Worm (Caenorhabditis elegans) whole organism, young adult: ENCODE results near the gene eelo-2.
"Not testable (repeated sequence)": the region's sequence is repeated elsewhere in the genome, so short reads cannot be mapped to it uniquely, and the experiment has no call there.

Source experiments
- D2030.7 ChIP-seq: fragments of 200-800 bp; sonication (Bioruptor generic); IDR thresholded peaks from 2 replicates; pipeline ENCODE4 v1.3.6; 2022; ENCODE audit warnings: missing genetic modification reagents, missing genetic modification characterization, missing compliant biosample characterization
- F33H1.4 ChIP-seq: fragments of 200-800 bp; sonication (Bioruptor generic); IDR thresholded peaks from 2 replicates; pipeline ENCODE4 v1.3.6; 2022; ENCODE audit warnings: missing genetic modification reagents, missing genetic modification characterization, missing compliant biosample characterization
- K12H6.12 ChIP-seq: fragments of 200-800 bp; sonication (Bioruptor generic); optimal IDR thresholded peaks from 2 replicates; lab custom pipeline; 2018; ENCODE audit warnings: mild to moderate bottlenecking, missing genetic modification characterization, missing compliant biosample characterization
- atf-7 ChIP-seq: sonication (generic microtip); optimal IDR thresholded peaks from 2 replicates; lab custom pipeline; 2017; ENCODE audit warnings: mild to moderate bottlenecking, missing genetic modification characterization, missing compliant biosample characterization
- athp-1 ChIP-seq: sonication (generic microtip); optimal IDR thresholded peaks from 2 replicates; lab custom pipeline; 2017; ENCODE audit warnings: mild to moderate bottlenecking, missing genetic modification characterization, missing compliant biosample characterization
- attf-3 ChIP-seq: fragments of 200-800 bp; sonication (Bioruptor generic); conservative IDR thresholded peaks from 2 replicates; pipeline ENCODE4 v1.3.6; 2022; ENCODE audit warnings: missing genetic modification reagents, missing genetic modification characterization, missing compliant biosample characterization
- attf-6 ChIP-seq: fragments of 200-800 bp; sonication (Bioruptor generic); IDR thresholded peaks from 2 replicates; pipeline ENCODE4 v1.3.6; 2022; ENCODE audit warnings: missing genetic modification reagents, missing genetic modification characterization, missing compliant biosample characterization
- cebp-1 ChIP-seq, 2 experiments: fragments of 200-800 bp in 1 of 2; sonication (Bioruptor generic) in 1 of 2; sonication (generic microtip) in 1 of 2; IDR thresholded peaks in 1 of 2; optimal IDR thresholded peaks in 1 of 2; 2 replicates each; pipeline versions ENCODE4 v1.3.6 to Lab custom; 2017 to 2022; ENCODE audit warnings: missing compliant biosample characterization in 2 of 2, missing genetic modification characterization in 2 of 2, mild to moderate bottlenecking in 1 of 2, missing genetic modification reagents in 1 of 2, moderate library complexity in 1 of 2
- ceh-100 ChIP-seq: fragments of 200-800 bp; sonication (Bioruptor generic); IDR thresholded peaks from 2 replicates; pipeline ENCODE4 v1.3.6; 2022; ENCODE audit warnings: missing genetic modification reagents, missing genetic modification characterization, missing compliant biosample characterization
- dox-1 ChIP-seq: fragments of 200-800 bp; sonication (Bioruptor generic); IDR thresholded peaks from 2 replicates; pipeline ENCODE4 v1.3.6; 2022; ENCODE audit warnings: missing genetic modification reagents, missing genetic modification characterization, missing compliant biosample characterization
- fkh-3 ChIP-seq: sonication (generic microtip); optimal IDR thresholded peaks from 2 replicates; lab custom pipeline; 2016; ENCODE audit warnings: mild to moderate bottlenecking, missing genetic modification characterization, missing compliant biosample characterization
- hmg-1.2 ChIP-seq: fragments of 200-800 bp; sonication (Bioruptor generic); IDR thresholded peaks from 2 replicates; pipeline ENCODE4 v1.3.6; 2022; ENCODE audit warnings: missing genetic modification reagents, missing genetic modification characterization, missing compliant biosample characterization
- hsf-1 ChIP-seq: fragments of 200-800 bp; sonication (Bioruptor generic); IDR thresholded peaks from 2 replicates; pipeline ENCODE4 v1.3.6; 2022; ENCODE audit warnings: missing genetic modification reagents, missing genetic modification characterization, missing compliant biosample characterization
- lin-35 ChIP-seq, 3 experiments: fragments of 150-350 bp in 2 of 3; sonication (generic microtip) in 1 of 3; optimal IDR thresholded peaks; 2 replicates each; lab custom pipeline; 2014 to 2018; ENCODE audit warnings: missing biosample characterization in 3 of 3, missing genetic modification characterization in 3 of 3, missing genetic modification reagents in 3 of 3
- lin-40 ChIP-seq: sonication (generic microtip); optimal IDR thresholded peaks from 2 replicates; lab custom pipeline; 2016; ENCODE audit warnings: missing genetic modification characterization, mild to moderate bottlenecking, missing compliant biosample characterization, missing genotype, missing genetic modification reagents
- madf-3 ChIP-seq: fragments of 200-800 bp; sonication (Bioruptor generic); IDR thresholded peaks from 2 replicates; pipeline ENCODE4 v1.3.6; 2022; ENCODE audit warnings: missing genetic modification reagents, missing genetic modification characterization, missing compliant biosample characterization
- madf-6 ChIP-seq: fragments of 200-800 bp; sonication (Bioruptor generic); IDR thresholded peaks from 2 replicates; pipeline ENCODE4 v1.3.6; 2022; ENCODE audit warnings: missing genetic modification reagents, missing genetic modification characterization, missing compliant biosample characterization
- nfyb-1 ChIP-seq: fragments of 200-800 bp; sonication (Bioruptor generic); IDR thresholded peaks from 2 replicates; pipeline ENCODE4 v1.3.6; 2022; ENCODE audit warnings: missing genetic modification reagents, missing genetic modification characterization, missing compliant biosample characterization
- nhr-80 ChIP-seq: sonication (generic microtip); optimal IDR thresholded peaks from 2 replicates; lab custom pipeline; 2016; ENCODE audit warnings: missing genetic modification characterization, missing compliant biosample characterization
- snpc-1.3 ChIP-seq: sonication (generic microtip); optimal IDR thresholded peaks from 2 replicates; lab custom pipeline; 2017; ENCODE audit warnings: missing genetic modification characterization, mild to moderate bottlenecking, missing compliant biosample characterization, antibody characterized with exemption, moderate library complexity, missing genotype, missing genetic modification reagents; ENCODE audit not compliant: insufficient read depth
- snpc-3.4 ChIP-seq: sonication (generic microtip); optimal IDR thresholded peaks from 2 replicates; lab custom pipeline; 2017; ENCODE audit warnings: missing genetic modification characterization, mild to moderate bottlenecking, missing compliant biosample characterization, antibody characterized with exemption, moderate library complexity, missing genotype, missing genetic modification reagents
- snpc-4 ChIP-seq, 5 experiments: fragments of 150-350 bp in 1 of 5; sonication (generic microtip) in 4 of 5; optimal IDR thresholded peaks; 2 replicates each; lab custom pipeline; 2014 to 2018; ENCODE audit warnings: missing genetic modification characterization in 5 of 5, missing biosample characterization in 3 of 5, antibody characterized with exemption in 2 of 5, mild to moderate bottlenecking in 2 of 5, missing compliant biosample characterization in 2 of 5, missing genotype in 2 of 5, moderate library complexity in 2 of 5, missing genetic modification reagents in 1 of 5
- somi-1 ChIP-seq: fragments of 200-800 bp; sonication (Bioruptor generic); optimal IDR thresholded peaks from 2 replicates; lab custom pipeline; 2018; ENCODE audit warnings: mild to moderate bottlenecking, missing genetic modification characterization, missing compliant biosample characterization
- xnd-1 ChIP-seq: sonication (generic microtip); optimal IDR thresholded peaks from 2 replicates; lab custom pipeline; 2016; ENCODE audit warnings: missing genotype, missing genetic modification reagents, missing genetic modification characterization, missing compliant biosample characterization

The eelo-2 gene

DNA sequence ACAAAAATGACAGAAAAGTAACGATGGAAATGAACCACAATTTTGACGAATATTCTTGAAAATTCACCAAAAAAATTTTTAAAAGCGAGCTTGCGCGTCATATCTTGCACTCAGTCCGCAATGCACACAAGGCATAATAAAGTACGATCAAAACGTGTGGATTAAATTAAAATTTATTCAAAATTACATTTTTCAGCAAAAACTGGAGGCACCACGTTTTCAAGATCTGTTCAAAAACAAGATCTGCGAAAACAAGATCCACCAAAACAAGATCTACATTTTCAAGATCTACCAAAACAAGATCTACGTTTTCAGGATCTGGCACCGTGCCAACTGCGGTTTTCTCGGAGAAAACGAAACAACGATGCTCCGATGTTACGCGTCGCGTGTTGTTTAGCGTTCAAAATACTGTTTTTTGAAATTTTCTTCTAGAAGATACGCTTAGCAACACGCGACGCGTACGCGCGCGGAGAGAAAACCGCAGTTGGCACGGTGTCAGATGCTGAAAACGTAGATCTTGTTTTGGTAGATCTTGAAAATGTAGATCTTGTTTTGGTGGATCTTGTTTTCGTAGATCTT, 34.7 kb downstream of the eelo-2 start:
- TF ChIP-seq D2030.7 (GFP tag; lab: Robert Waterston, UW) (peak; percentile 86), hmg-1.2 (peak; percentile 18; the same call in 1 of the 2 replicates), madf-6 (GFP tag; lab: Robert Waterston, UW) (peak; percentile 66), attf-3 (GFP tag; lab: Robert Waterston, UW) (peak; percentile 62), dox-1 (peak; percentile 57), snpc-4 (tag; optimal IDR thresholded peaks at IDR 0.05; lab: Kevin White, UChicago) (peak in 1 of 4 experiments; percentile 59), hsf-1 (GFP tag; lab: Robert Waterston, UW) (peak; percentile 82), athp-1 (peak; percentile 3)
- not testable (repeated sequence) for TF ChIP-seq snpc-4 (GFP tag; optimal IDR thresholded peaks at IDR 0.05; lab: Kevin White, UChicago)

ce11 chrIV:17285263-17285662, 35.3 kb downstream of the eelo-2 start:
- peak; percentile 33 for TF ChIP-seq lin-40 (tag; lab: Kevin White, UChicago)
- TF ChIP-seq cebp-1 (GFP tag; IDR thresholded peaks at IDR 0.05; lab: Robert Waterston, UW) = no peak
- peak; percentile 84 for TF ChIP-seq cebp-1 (tag; optimal IDR thresholded peaks at IDR 0.05; lab: Kevin White, UChicago)
- TF ChIP-seq snpc-4 (GFP tag; optimal IDR thresholded peaks at IDR 0.05; lab: Kevin White, UChicago) = no peak
- peak in 1 of 4 experiments; percentile 31 for TF ChIP-seq snpc-4 (tag; optimal IDR thresholded peaks at IDR 0.05; lab: Kevin White, UChicago)
- TF ChIP-seq snpc-1.3 = no peak
- TF ChIP-seq attf-6 = 0 out of 2 replicates have a peak, but pooled peaks have one; percentile 54
- TF ChIP-seq K12H6.12 (tag; lab: Kevin White, UChicago) = no peak
- peak; percentile 30 for TF ChIP-seq atf-7 (tag; lab: Kevin White, UChicago)
- TF ChIP-seq hsf-1 (GFP tag; lab: Robert Waterston, UW) = peak; percentile 50; the same call in 1 of the 2 replicates

- TF ChIP-seq madf-3 (GFP tag; lab: Robert Waterston, UW) (0 out of 2 replicates have a peak, but pooled peaks have one; percentile 62), snpc-3.4 (tag; lab: Kevin White, UChicago) (no peak), nfyb-1 (GFP tag; lab: Robert Waterston, UW) (0 out of 2 replicates have a peak, but pooled peaks have one; percentile 28)
These were observed 38.2 kb downstream of the eelo-2 start, which contains the start of gene zipt-7.1 for ce11 chrIV:17287908-17288675. zipt-7.1 (minus strand) TSS chrIV:17288139.

DNA sequence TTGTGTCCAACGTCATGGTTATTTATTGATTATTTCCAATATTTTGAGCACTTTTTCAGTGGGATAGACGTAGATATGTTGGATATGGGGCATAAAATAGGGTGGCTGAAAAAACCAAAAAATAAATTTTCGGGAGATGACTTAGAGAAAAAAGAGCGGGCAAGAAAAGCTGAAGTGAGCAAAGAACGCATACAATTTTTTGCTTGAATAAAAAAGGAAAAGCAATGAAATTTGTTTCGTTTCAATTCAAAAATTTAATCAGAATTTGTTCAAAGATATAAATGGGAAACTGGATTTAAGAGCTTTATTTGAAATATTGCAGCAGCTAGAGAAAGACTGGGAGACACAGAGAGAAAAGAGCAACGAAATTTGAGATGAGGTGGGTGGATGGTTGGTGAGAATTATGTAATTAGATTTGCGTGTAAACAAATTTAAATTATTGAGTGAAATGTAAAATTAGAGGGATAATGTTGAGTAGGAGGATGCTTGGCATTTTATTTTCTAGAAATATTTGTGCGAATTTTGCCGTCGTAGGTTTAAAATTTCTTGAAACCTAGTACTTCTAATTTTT, 41.8 kb downstream of the eelo-2 start, which contains the start of the genes T28F3.11 and slc-17.4:
Gene T28F3.11, minus strand, starts transcription at position 51 of the 571 bp plus-strand sequence.
Gene slc-17.4, minus strand, starts transcription at position 105 of the 571 bp plus-strand sequence.
- TF ChIP-seq F33H1.4 (GFP tag; lab: Robert Waterston, UW) (no peak), lin-35 (GFP tag; optimal IDR thresholded peaks at IDR 0.05; lab: Kevin White, UChicago) (no peak), ceh-100 (GFP tag; lab: Robert Waterston, UW) (no peak), somi-1 (GFP tag; lab: Kevin White, UChicago) (no peak), fkh-3 (no peak), dox-1 (no peak)

ce11 chrIV:17292350-17292749, 42.4 kb downstream of the eelo-2 start:
- TF ChIP-seq xnd-1 (tag; lab: Kevin White, UChicago) = no peak
- peak; percentile 45 for TF ChIP-seq nhr-80 (tag; lab: Kevin White, UChicago)
- TF ChIP-seq, all 124 proteins: peak for 1
